Fruit fly (Drosophila melanogaster): ENCODE measurements around the gene Skel.

DNA sequence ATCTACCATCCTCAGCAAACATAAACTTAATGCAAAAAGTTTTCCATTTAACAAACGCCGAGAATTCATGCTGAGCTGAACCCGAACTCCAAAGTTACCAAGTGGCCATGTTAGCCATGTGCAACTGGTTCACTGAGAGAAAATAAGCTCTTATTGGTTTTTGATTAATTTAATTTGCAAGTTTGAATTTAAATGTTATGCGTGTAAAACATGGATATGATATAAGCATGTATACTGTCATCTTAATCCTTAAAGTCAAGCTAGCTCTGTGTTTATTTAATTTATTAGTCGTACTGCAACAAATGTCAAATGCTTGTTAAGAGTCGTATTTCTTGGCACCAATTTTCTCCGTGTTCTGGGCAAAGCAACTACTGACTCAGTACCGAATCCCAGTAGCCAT lies 32.1 kb upstream of the Skel start:
- TF ChIP-seq pan (optimal IDR thresholded peaks at IDR 0.05) (no peak), CG8478 (optimal IDR thresholded peaks at IDR 0.05) (no peak), Dll (optimal IDR thresholded peaks at IDR 0.05) (no peak), EcR (GFP tag; optimal IDR thresholded peaks at IDR 0.05) (no peak), usp (GFP tag; optimal IDR thresholded peaks at IDR 0.05) (no peak)
